Worm (Caenorhabditis elegans): ENCODE data around the gene yif-1.
"Not testable (repeated sequence)": the region's sequence is repeated elsewhere in the genome, so short reads cannot be mapped to it uniquely, and the experiment has no call there.

The yif-1 gene

ce11 chrV:10031384-10032171 lies 23.1 kb downstream of the yif-1 start:
- no peak for TF ChIP-seq unc-62 (GFP tag; optimal IDR thresholded peaks at IDR 0.05)

- no peak for TF ChIP-seq unc-62 (GFP tag; optimal IDR thresholded peaks at IDR 0.05)
Measured at ce11 chrV:10030992-10031383, 23.7 kb downstream of the yif-1 start, which contains the start of gene acl-2. Gene acl-2, minus strand, starts transcription at chrV:10031092.

ce11 chrV:10023062-10023536 lies 31.6 kb downstream of the yif-1 start:
- no peak for TF ChIP-seq unc-62 (GFP tag; optimal IDR thresholded peaks at IDR 0.05)

ce11 chrV:10019934-10020333 lies 34.8 kb downstream of the yif-1 start:
- no peak for TF ChIP-seq unc-62 (GFP tag; optimal IDR thresholded peaks at IDR 0.05)

ce11 chrV:10019083-10019624 lies 35.6 kb downstream of the yif-1 start:
- TF ChIP-seq unc-62 (GFP tag; optimal IDR thresholded peaks at IDR 0.05): no peak

ce11 chrV:10018291-10018690 lies 36.4 kb downstream of the yif-1 start:
- no peak for TF ChIP-seq unc-62 (GFP tag; optimal IDR thresholded peaks at IDR 0.05)

- TF ChIP-seq unc-62 (GFP tag; optimal IDR thresholded peaks at IDR 0.05): no peak
Measured at ce11 chrV:10012639-10013038, 42.1 kb downstream of the yif-1 start.

- no peak for TF ChIP-seq unc-62 (GFP tag; optimal IDR thresholded peaks at IDR 0.05)
Measured at ce11 chrV:10011623-10012022, 43.1 kb downstream of the yif-1 start, which contains the start of gene lea-1. Gene lea-1, plus strand, starts transcription at chrV:10011923.

ce11 chrV:10007484-10007883 lies 47.2 kb downstream of the yif-1 start:
- no peak for TF ChIP-seq unc-62 (GFP tag; optimal IDR thresholded peaks at IDR 0.05)

DNA sequence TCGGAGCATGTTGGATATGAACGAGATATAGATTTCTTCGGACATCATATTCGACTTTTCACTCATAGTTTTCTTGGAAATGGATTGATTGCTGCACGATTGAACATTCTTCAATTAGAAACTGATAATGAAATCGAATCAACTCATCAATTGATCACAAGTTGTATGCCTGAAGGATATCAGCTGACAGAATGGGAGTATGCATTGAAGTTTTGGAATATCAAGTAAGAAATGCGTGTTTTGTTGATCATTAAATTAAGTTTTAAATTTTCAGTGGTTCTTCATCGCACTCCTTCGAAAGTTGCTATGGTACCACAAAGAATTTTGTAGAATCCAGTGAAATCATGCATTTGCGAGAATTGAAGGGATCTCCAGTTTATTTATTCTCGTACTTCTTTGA lies 48.3 kb downstream of the yif-1 start:
- TF ChIP-seq unc-62 (GFP tag; optimal IDR thresholded peaks at IDR 0.05): no peak

DNA sequence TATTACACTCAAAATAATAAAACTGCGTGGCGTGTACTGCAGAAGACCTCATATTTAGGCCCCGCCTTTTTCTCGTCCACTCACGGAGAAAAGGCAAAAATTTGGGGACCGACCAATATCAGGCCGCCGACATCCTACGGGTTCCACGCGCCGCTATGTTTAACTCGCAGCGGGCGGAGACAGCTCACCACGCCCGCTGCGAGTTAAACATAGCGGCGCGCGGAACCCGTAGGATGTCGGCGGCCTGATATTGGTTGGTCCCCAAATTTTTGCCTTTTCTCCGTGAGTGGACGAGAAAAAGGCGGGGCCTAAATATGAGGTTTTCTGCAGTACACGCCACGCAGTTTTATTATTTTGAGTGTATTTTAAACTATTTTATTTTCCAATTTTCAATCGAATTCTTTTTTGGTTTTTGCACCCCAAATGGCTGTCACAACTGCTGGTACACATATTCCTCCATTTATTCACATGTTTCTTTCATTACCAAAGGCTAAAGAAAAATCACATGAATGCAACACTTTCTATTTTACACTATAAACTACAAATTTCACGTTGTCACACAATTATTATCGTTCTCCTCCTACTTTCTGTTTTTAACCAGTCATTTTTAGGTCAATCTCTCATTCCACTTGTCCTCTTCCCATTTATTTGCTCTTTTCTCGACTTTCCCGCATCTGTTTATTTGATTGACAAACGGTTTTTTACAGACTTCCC lies 50.5 kb downstream of the yif-1 start, which contains the start of gene uda-1:
Gene uda-1 (plus strand): TSS at position 708 of the 714 bp plus-strand sequence.
- TF ChIP-seq unc-62 (GFP tag; optimal IDR thresholded peaks at IDR 0.05): not testable (repeated sequence)

DNA sequence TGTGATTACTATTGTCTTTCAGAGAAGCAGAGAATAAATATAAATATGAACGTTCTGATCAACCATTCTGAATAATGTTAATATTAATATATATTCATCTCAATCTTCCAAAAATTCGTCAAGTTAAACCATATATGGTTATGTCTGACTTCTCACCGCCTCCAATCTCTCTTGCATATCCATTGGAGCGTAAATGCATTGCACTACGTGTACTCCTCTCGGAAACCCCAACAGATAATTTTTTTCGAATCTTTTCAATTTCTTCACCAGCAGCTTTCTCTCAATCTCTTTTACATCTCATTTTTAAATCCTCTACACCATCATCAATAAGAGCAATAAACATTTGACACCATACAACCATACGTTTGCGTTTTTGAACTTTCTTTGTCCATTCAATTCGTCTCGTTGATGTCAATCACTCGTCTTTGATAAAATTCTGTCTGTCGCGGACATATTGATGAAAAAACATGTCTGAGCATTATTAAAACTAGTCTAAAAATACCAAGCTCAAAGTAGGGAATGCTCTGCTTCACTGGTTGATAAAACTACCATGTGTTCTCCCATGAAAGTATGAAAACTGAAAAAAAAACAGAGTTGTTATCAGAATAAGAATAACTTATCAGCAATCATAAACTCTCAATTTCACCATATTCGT lies 51.3 kb downstream of the yif-1 start:
- TF ChIP-seq unc-62 (GFP tag; optimal IDR thresholded peaks at IDR 0.05): no peak

ce11 chrV:10002720-10003119 lies 52.0 kb downstream of the yif-1 start:
- no peak for TF ChIP-seq unc-62 (GFP tag; optimal IDR thresholded peaks at IDR 0.05)

- TF ChIP-seq unc-62 (GFP tag; optimal IDR thresholded peaks at IDR 0.05): no peak
Measured at ce11 chrV:10000760-10001159, 54.0 kb downstream of the yif-1 start, which contains the start of gene K08H10.10. Gene K08H10.10, plus strand, starts transcription at chrV:10001060.

All from whole organism, dauer.